Worm (Caenorhabditis elegans) whole organism, L1 larva: Measurements from ENCODE around the gene cyp-13A11.

Source experiments
- C04F5.9 ChIP-seq: sonication (generic microtip); optimal IDR thresholded peaks from 2 replicates; lab custom pipeline; 2016; ENCODE audit warnings: missing genetic modification characterization, missing compliant biosample characterization
- C16A3.4 ChIP-seq: fragments of 150-350 bp; optimal IDR thresholded peaks from 2 replicates; lab custom pipeline; 2014; ENCODE audit warnings: missing biosample characterization, missing genetic modification characterization
- F16B12.6 ChIP-seq: fragments of 150-350 bp; optimal IDR thresholded peaks from 2 replicates; lab custom pipeline; 2014; ENCODE audit warnings: missing biosample characterization, missing genetic modification characterization
- aha-1 ChIP-seq: fragments of 150-350 bp; optimal IDR thresholded peaks from 2 replicates; lab custom pipeline; 2014; ENCODE audit warnings: missing biosample characterization, missing genetic modification characterization
- ama-1 ChIP-seq: fragments of 150-350 bp; optimal IDR thresholded peaks from 2 replicates; lab custom pipeline; 2014
- blmp-1 ChIP-seq: fragments of 150-350 bp; optimal IDR thresholded peaks from 2 replicates; lab custom pipeline; 2014; ENCODE audit warnings: missing biosample characterization, missing genetic modification characterization
- ceh-8 ChIP-seq: fragments of 200-800 bp; sonication (Bioruptor generic); optimal IDR thresholded peaks from 2 replicates; lab custom pipeline; 2018; ENCODE audit warnings: mild to moderate bottlenecking, missing genetic modification characterization, moderate library complexity, missing compliant biosample characterization
- ceh-82 ChIP-seq, 3 experiments: fragments of 150-350 bp in 1 of 3; sonication (generic microtip) in 2 of 3; optimal IDR thresholded peaks; 2 replicates each; lab custom pipeline; 2014 to 2017; ENCODE audit warnings: missing biosample characterization in 3 of 3, missing genetic modification characterization in 3 of 3
- ceh-88 ChIP-seq: fragments of 200-800 bp; sonication (Bioruptor generic); IDR thresholded peaks from 2 replicates; pipeline ENCODE4 v1.3.6; 2022; ENCODE audit warnings: missing genetic modification characterization, missing compliant biosample characterization
- ceh-90 ChIP-seq: sonication (generic microtip); optimal IDR thresholded peaks from 2 replicates; lab custom pipeline; 2016; ENCODE audit warnings: missing genetic modification characterization, missing compliant biosample characterization
- ces-1 ChIP-seq: fragments of 150-350 bp; optimal IDR thresholded peaks from 2 replicates; lab custom pipeline; 2014; ENCODE audit warnings: missing biosample characterization, missing genetic modification reagents, missing genetic modification characterization
- dpl-1 ChIP-seq, 3 experiments: fragments of 150-350 bp in 2 of 3; sonication (generic microtip) in 1 of 3; optimal IDR thresholded peaks; 2 replicates each; lab custom pipeline; 2014 to 2017; ENCODE audit warnings: missing biosample characterization in 3 of 3, missing genetic modification characterization in 3 of 3, missing genetic modification reagents in 3 of 3
- efl-1 ChIP-seq, 4 experiments: fragments of 150-350 bp; optimal IDR thresholded peaks in 3 of 4; peaks in 1 of 4; 1 replicate in 1 of 4; 2 replicates in 3 of 4; lab custom pipeline; 2014; ENCODE audit warnings: missing biosample characterization in 2 of 4, missing genetic modification characterization in 2 of 4, missing genetic modification reagents in 2 of 4
- egl-27 ChIP-seq, 2 experiments: fragments of 150-350 bp in 1 of 2; sonication (generic microtip); optimal IDR thresholded peaks; 3 replicates each; lab custom pipeline; 2017 to 2018; ENCODE audit warnings: missing biosample characterization in 2 of 2, missing genetic modification characterization in 2 of 2, missing genetic modification reagents in 2 of 2
- elt-2 ChIP-seq: sonication (generic microtip); optimal IDR thresholded peaks from 2 replicates; lab custom pipeline; 2016; ENCODE audit warnings: missing genetic modification characterization, mild to moderate bottlenecking, inconsistent platforms, missing compliant biosample characterization, missing genetic modification reagents
- elt-3 ChIP-seq, 6 experiments: fragments of 150-350 bp in 1 of 6; sonication (generic microtip); optimal IDR thresholded peaks; 2 replicates each; lab custom pipeline; 2017 to 2018; ENCODE audit warnings: missing biosample characterization in 6 of 6, missing genetic modification characterization in 6 of 6, inconsistent platforms in 1 of 6
- ets-5 ChIP-seq: fragments of 200-800 bp; sonication (Bioruptor generic); IDR thresholded peaks from 2 replicates; pipeline ENCODE4 v1.3.6; 2022; ENCODE audit warnings: missing genetic modification characterization, missing compliant biosample characterization
- fkh-4 ChIP-seq: sonication (generic microtip); optimal IDR thresholded peaks from 2 replicates; lab custom pipeline; 2016; ENCODE audit warnings: missing compliant biosample characterization, missing genetic modification characterization, borderline replicate concordance
- fkh-8 ChIP-seq: sonication (generic microtip); optimal IDR thresholded peaks from 2 replicates; lab custom pipeline; 2016; ENCODE audit warnings: mild to moderate bottlenecking, missing genetic modification characterization, missing compliant biosample characterization
- fos-1 ChIP-seq: fragments of 150-350 bp; optimal IDR thresholded peaks from 2 replicates; lab custom pipeline; 2014; ENCODE audit warnings: missing biosample characterization, missing genetic modification characterization
- grh-1 ChIP-seq: fragments of 200-800 bp; sonication (Bioruptor generic); IDR thresholded peaks from 2 replicates; pipeline ENCODE4 v1.3.6; 2022; ENCODE audit warnings: missing genetic modification reagents, missing genetic modification characterization, missing compliant biosample characterization
- hlh-17 ChIP-seq: fragments of 200-800 bp; sonication (Bioruptor generic); optimal IDR thresholded peaks from 2 replicates; lab custom pipeline; 2018; ENCODE audit warnings: missing genetic modification characterization, mild to moderate bottlenecking, missing compliant biosample characterization, moderate library complexity, borderline replicate concordance
- hlh-4 ChIP-seq: sonication (generic microtip); optimal IDR thresholded peaks from 2 replicates; lab custom pipeline; 2016; ENCODE audit warnings: mild to moderate bottlenecking, missing genetic modification characterization, missing compliant biosample characterization
- hpl-2 ChIP-seq: fragments of 150-350 bp; optimal IDR thresholded peaks from 2 replicates; lab custom pipeline; 2014; ENCODE audit warnings: missing biosample characterization, missing genetic modification reagents, missing genetic modification characterization
- irx-1 ChIP-seq: sonication (generic microtip); optimal IDR thresholded peaks from 2 replicates; lab custom pipeline; 2016; ENCODE audit warnings: missing genetic modification characterization, missing compliant biosample characterization
- isw-1 ChIP-seq: fragments of 200-800 bp; sonication (Bioruptor generic); IDR thresholded peaks from 2 replicates; pipeline ENCODE4 v1.3.6; 2022; ENCODE audit warnings: missing genetic modification characterization, missing compliant biosample characterization
- lin-13 ChIP-seq: fragments of 150-350 bp; optimal IDR thresholded peaks from 2 replicates; lab custom pipeline; 2014; ENCODE audit warnings: missing biosample characterization, missing genetic modification reagents, missing genetic modification characterization
- lin-14 ChIP-seq: fragments of 200-800 bp; sonication (Bioruptor generic); optimal IDR thresholded peaks from 2 replicates; lab custom pipeline; 2018; ENCODE audit warnings: mild to moderate bottlenecking, missing genetic modification characterization, moderate library complexity, missing compliant biosample characterization
- lin-15B ChIP-seq: fragments of 150-350 bp; sonication (generic microtip); optimal IDR thresholded peaks from 3 replicates; lab custom pipeline; 2014; ENCODE audit warnings: missing biosample characterization, missing genetic modification characterization
- lin-35 ChIP-seq, 2 experiments: fragments of 150-350 bp; optimal IDR thresholded peaks; 2 replicates each; lab custom pipeline; 2014; ENCODE audit warnings: missing biosample characterization in 2 of 2, missing genetic modification characterization in 2 of 2, missing genetic modification reagents in 2 of 2
- lin-39 ChIP-seq: fragments of 150-350 bp; optimal IDR thresholded peaks from 2 replicates; lab custom pipeline; 2014; ENCODE audit warnings: missing biosample characterization, missing genetic modification reagents, missing genetic modification characterization
- lsy-2 ChIP-seq, 2 experiments: fragments of 150-350 bp; optimal IDR thresholded peaks; 2 replicates each; lab custom pipeline; 2014; ENCODE audit warnings: missing biosample characterization in 2 of 2, missing genetic modification characterization in 2 of 2
- mab-9 ChIP-seq: fragments of 200-800 bp; sonication (Bioruptor generic); IDR thresholded peaks from 2 replicates; pipeline ENCODE4 v1.3.6; 2022; ENCODE audit warnings: missing genetic modification reagents, missing genetic modification characterization, missing compliant biosample characterization
- mdl-1 ChIP-seq, 2 experiments: fragments of 150-350 bp; optimal IDR thresholded peaks; 2 replicates each; lab custom pipeline; 2014 to 2017; ENCODE audit warnings: missing biosample characterization in 2 of 2, missing genetic modification characterization in 2 of 2, inconsistent platforms in 1 of 2
- nhr-11 ChIP-seq: fragments of 150-350 bp; optimal IDR thresholded peaks from 2 replicates; lab custom pipeline; 2014; ENCODE audit warnings: missing biosample characterization, missing genetic modification characterization
- nhr-19 ChIP-seq: fragments of 200-800 bp; sonication (Bioruptor generic); conservative IDR thresholded peaks from 2 replicates; pipeline ENCODE4 v1.3.6; 2022; ENCODE audit warnings: missing genetic modification characterization, missing compliant biosample characterization
- nhr-237 ChIP-seq: fragments of 150-350 bp; optimal IDR thresholded peaks from 2 replicates; lab custom pipeline; 2014; ENCODE audit warnings: missing biosample characterization, missing genetic modification characterization
- nhr-47 ChIP-seq: sonication (generic microtip); optimal IDR thresholded peaks from 2 replicates; lab custom pipeline; 2016; ENCODE audit warnings: mild to moderate bottlenecking, missing genetic modification characterization, moderate library complexity, missing compliant biosample characterization
- nhr-84 ChIP-seq: sonication (generic microtip); optimal IDR thresholded peaks from 2 replicates; lab custom pipeline; 2017; ENCODE audit warnings: missing biosample characterization, missing genetic modification characterization
- nhr-90 ChIP-seq: sonication (generic microtip); optimal IDR thresholded peaks from 2 replicates; lab custom pipeline; 2016; ENCODE audit warnings: mild to moderate bottlenecking, missing genetic modification characterization, missing compliant biosample characterization; ENCODE audit not compliant: poor library complexity
- pqm-1 ChIP-seq: sonication (generic microtip); optimal IDR thresholded peaks from 3 replicates; lab custom pipeline; 2017; ENCODE audit warnings: missing biosample characterization, missing genetic modification characterization
- rnt-1 ChIP-seq: sonication (generic microtip); optimal IDR thresholded peaks from 2 replicates; lab custom pipeline; 2016; ENCODE audit warnings: mild to moderate bottlenecking, missing genetic modification characterization, moderate library complexity, missing compliant biosample characterization
- snu-23 ChIP-seq: sonication (generic microtip); optimal IDR thresholded peaks from 2 replicates; lab custom pipeline; 2016; ENCODE audit warnings: missing genetic modification characterization, missing compliant biosample characterization
- tbx-2 ChIP-seq: sonication (generic microtip); optimal IDR thresholded peaks from 2 replicates; lab custom pipeline; 2016; ENCODE audit warnings: missing genetic modification characterization, missing compliant biosample characterization
- tlp-1 ChIP-seq: fragments of 150-350 bp; optimal IDR thresholded peaks from 2 replicates; lab custom pipeline; 2014; ENCODE audit warnings: missing biosample characterization, missing genetic modification characterization
- unc-62 ChIP-seq: fragments of 150-350 bp; optimal IDR thresholded peaks from 2 replicates; lab custom pipeline; 2014; ENCODE audit warnings: missing biosample characterization, missing genetic modification reagents, missing genetic modification characterization
- unc-86 ChIP-seq: sonication (generic microtip); optimal IDR thresholded peaks from 2 replicates; lab custom pipeline; 2016; ENCODE audit warnings: missing genetic modification characterization, missing compliant biosample characterization
- xbp-1 ChIP-seq: sonication (generic microtip); optimal IDR thresholded peaks from 2 replicates; lab custom pipeline; 2016; ENCODE audit warnings: missing genetic modification characterization, missing compliant biosample characterization
- zip-4 ChIP-seq: fragments of 200-800 bp; sonication (Bioruptor generic); optimal IDR thresholded peaks from 2 replicates; lab custom pipeline; 2018; ENCODE audit warnings: mild to moderate bottlenecking, missing genetic modification characterization, moderate library complexity, missing compliant biosample characterization

Gene cyp-13A11

ce11 chrIII:13059335-13059734 is 38.5 kb downstream of the cyp-13A11 start:
- TF ChIP-seq ceh-88 (GFP tag; lab: Robert Waterston, UW) (no peak), unc-86 (no peak), blmp-1 (tag; lab: Kevin White, UChicago) (peak; percentile 21), lin-35 (GFP tag; optimal IDR thresholded peaks at IDR 0.05; lab: Kevin White, UChicago) (peak in 1 of 2 experiments; percentile 41), tlp-1 (tag; lab: Kevin White, UChicago) (peak; percentile 29), elt-3 (tag; optimal IDR thresholded peaks at IDR 0.05; lab: Kevin White, UChicago) (no peak), elt-2 (tag; lab: Kevin White, UChicago) (peak; percentile 81), pqm-1 (tag; lab: Kevin White, UChicago) (peak; percentile 85), grh-1 (no peak), lin-14 (peak; percentile 58), hpl-2 (no peak)
- TF ChIP-seq, all 84 proteins: peak for 6

ce11 chrIII:13061136-13061535 is 40.3 kb downstream of the cyp-13A11 start:
- peak; percentile 94 for TF ChIP-seq lin-13
- peak; percentile 94 for TF ChIP-seq lin-39 (tag; lab: Kevin White, UChicago)
- TF ChIP-seq tbx-2 = peak; percentile 99
- peak; percentile 86 for TF ChIP-seq C16A3.4 (tag; lab: Kevin White, UChicago)
- peak; percentile 95 for TF ChIP-seq nhr-11
- peak; percentile 42 for TF ChIP-seq ceh-90 (tag; lab: Kevin White, UChicago)
- TF ChIP-seq lin-15B (tag; lab: Kevin White, UChicago) = peak; percentile 49
- TF ChIP-seq lin-35 (GFP tag; optimal IDR thresholded peaks at IDR 0.05; lab: Kevin White, UChicago) = peak; percentile 87 to 91
- peak; percentile 94 for TF ChIP-seq fos-1
- TF ChIP-seq snu-23 = peak; percentile 98
- TF ChIP-seq zip-4 (GFP tag; lab: Kevin White, UChicago) = peak; percentile 65
- no peak for TF ChIP-seq tlp-1 (tag; lab: Kevin White, UChicago)
- no peak for TF ChIP-seq pqm-1 (tag; lab: Kevin White, UChicago)
- TF ChIP-seq mab-9 (GFP tag; lab: Robert Waterston, UW) = peak; percentile 85
- TF ChIP-seq ets-5 (GFP tag; lab: Robert Waterston, UW) = no peak
- no peak for TF ChIP-seq nhr-84 (tag; lab: Kevin White, UChicago)
- TF ChIP-seq F16B12.6 = peak; percentile 38
- TF ChIP-seq C04F5.9 = peak; percentile 76
- TF ChIP-seq elt-2 (tag; lab: Kevin White, UChicago) = peak; percentile 79
- TF ChIP-seq hlh-17 = no peak
- peak; percentile 76 to 95 (median 91) for TF ChIP-seq ceh-82 (tag; optimal IDR thresholded peaks at IDR 0.05; lab: Kevin White, UChicago)
- TF ChIP-seq hpl-2 = peak; percentile 91
- TF ChIP-seq nhr-19 (GFP tag; lab: Robert Waterston, UW) = peak; percentile 94
- TF ChIP-seq irx-1 = peak; percentile 94
- peak; percentile 69 for TF ChIP-seq ces-1 (GFP tag; lab: Kevin White, UChicago)
- peak; percentile 95 for TF ChIP-seq lsy-2 (tag; optimal IDR thresholded peaks at IDR 0.05; lab: Kevin White, UChicago)
- peak; percentile 90 to 96 for TF ChIP-seq efl-1 (optimal IDR thresholded peaks at IDR 0.05; lab: Kevin White, UChicago)
- TF ChIP-seq efl-1 (GFP tag; optimal IDR thresholded peaks at IDR 0.05 in 1 of 2; lab: Kevin White, UChicago) = peak; percentile 68 to 97
- peak; percentile 74 for TF ChIP-seq fkh-4
- TF ChIP-seq ama-1 (lab: Kevin White, UChicago) = peak; percentile 93
- TF ChIP-seq unc-62 (GFP tag; lab: Kevin White, UChicago) = peak; percentile 10
- peak; percentile 95 for TF ChIP-seq rnt-1 (tag; lab: Kevin White, UChicago)
- TF ChIP-seq aha-1 (tag; lab: Kevin White, UChicago) = peak; percentile 54
- TF ChIP-seq nhr-47 (tag; lab: Kevin White, UChicago) = peak; percentile 98
- TF ChIP-seq elt-3 (tag; optimal IDR thresholded peaks at IDR 0.05; lab: Kevin White, UChicago) = peak in 2 of 6 experiments; percentile 71 to 83
- TF ChIP-seq nhr-237 (tag; lab: Kevin White, UChicago) = peak; percentile 83
- peak in 1 of 2 experiments; percentile 97 for TF ChIP-seq mdl-1 (tag; optimal IDR thresholded peaks at IDR 0.05; lab: Kevin White, UChicago)
- peak; percentile 80 for TF ChIP-seq isw-1
- peak; percentile 98 for TF ChIP-seq unc-86
- TF ChIP-seq egl-27 (tag; optimal IDR thresholded peaks at IDR 0.05; lab: Kevin White, UChicago) = peak; percentile 68 to 90
- peak; percentile 91 for TF ChIP-seq nhr-90 (tag; lab: Kevin White, UChicago)
- TF ChIP-seq xbp-1 (tag; lab: Kevin White, UChicago) = peak; percentile 91
- peak; percentile 65 to 75 (median 73) for TF ChIP-seq dpl-1 (GFP tag; optimal IDR thresholded peaks at IDR 0.05; lab: Kevin White, UChicago)
- TF ChIP-seq lin-14 = peak; percentile 99
- TF ChIP-seq fkh-8 (tag; lab: Kevin White, UChicago) = peak; percentile 97
- peak; percentile 98 for TF ChIP-seq ceh-8 (GFP tag; lab: Kevin White, UChicago)
- TF ChIP-seq hlh-4 (tag; lab: Kevin White, UChicago) = no peak
